Fruit fly (Drosophila melanogaster) whole organism, embryonic: ENCODE measurements around the gene Snr1.
A peak's percentile ranks its signal among the peaks of the same experiment; 100 is the strongest.

Experiments
- Antp ChIP-seq: fragments of 200-800 bp; sonication (Bioruptor generic); optimal IDR thresholded peaks from 3 replicates; lab custom pipeline; 2016; ENCODE audit warnings: missing biosample characterization, missing genetic modification characterization
- CG10462 ChIP-seq: fragments of 200-800 bp; sonication (Bioruptor generic); optimal IDR thresholded peaks from 2 replicates; lab custom pipeline; 2016; ENCODE audit warnings: missing biosample characterization, missing genetic modification characterization
- CG10565 ChIP-seq: fragments of 200-800 bp; sonication (Bioruptor generic); optimal IDR thresholded peaks from 3 replicates; lab custom pipeline; 2016; ENCODE audit warnings: missing biosample characterization, mild to moderate bottlenecking, missing genetic modification characterization
- CG10979 ChIP-seq: fragments of 200-800 bp; sonication (Bioruptor generic); optimal IDR thresholded peaks from 2 replicates; lab custom pipeline; 2018; ENCODE audit warnings: missing biosample characterization, mild to moderate bottlenecking, missing genetic modification characterization, moderate library complexity
- CG11398 ChIP-seq: fragments of 200-800 bp; sonication (Bioruptor generic); optimal IDR thresholded peaks from 2 replicates; lab custom pipeline; 2016; ENCODE audit warnings: missing biosample characterization, missing genetic modification characterization
- CG11504 ChIP-seq: fragments of 200-800 bp; sonication (Bioruptor generic); optimal IDR thresholded peaks from 3 replicates; lab custom pipeline; 2019; ENCODE audit warnings: missing biosample characterization, mild to moderate bottlenecking, missing genetic modification characterization, moderate library complexity
- CG11696 ChIP-seq: fragments of 200-800 bp; sonication (Bioruptor generic); IDR thresholded peaks from 2 replicates; pipeline ENCODE4 v1.3.6; 2022; ENCODE audit warnings: missing biosample characterization, missing genetic modification characterization
- CG12104 ChIP-seq: fragments of 200-800 bp; sonication (Bioruptor generic); optimal IDR thresholded peaks from 3 replicates; lab custom pipeline; 2016; ENCODE audit warnings: missing biosample characterization, missing genetic modification characterization
- CG12391 ChIP-seq: fragments of 200-800 bp; sonication (Bioruptor generic); optimal IDR thresholded peaks from 3 replicates; lab custom pipeline; 2018; ENCODE audit warnings: missing biosample characterization, mild to moderate bottlenecking, missing genetic modification characterization, moderate library complexity
- CG12659 ChIP-seq: fragments of 200-800 bp; sonication (Bioruptor generic); optimal IDR thresholded peaks from 3 replicates; lab custom pipeline; 2017; ENCODE audit warnings: mild to moderate bottlenecking, missing biosample characterization, missing genetic modification reagents, missing genetic modification characterization
- CG15514 ChIP-seq: fragments of 200-800 bp; sonication (Bioruptor generic); optimal IDR thresholded peaks from 3 replicates; lab custom pipeline; 2017; ENCODE audit warnings: missing biosample characterization, missing genetic modification characterization, mild to moderate bottlenecking, moderate library complexity, missing genetic modification reagents
- CG16863 ChIP-seq: fragments of 200-800 bp; sonication (Bioruptor generic); optimal IDR thresholded peaks from 3 replicates; lab custom pipeline; 2016; ENCODE audit warnings: missing biosample characterization, missing genetic modification characterization
- CG17361 ChIP-seq: fragments of 200-800 bp; sonication (Bioruptor generic); IDR thresholded peaks from 3 replicates; pipeline ENCODE4 v1.3.6; 2022; ENCODE audit warnings: missing biosample characterization, missing genetic modification characterization
- CG2116 ChIP-seq: fragments of 200-800 bp; sonication (Bioruptor generic); optimal IDR thresholded peaks from 3 replicates; lab custom pipeline; 2018; ENCODE audit warnings: missing biosample characterization, mild to moderate bottlenecking, missing genetic modification characterization
- CG2712 ChIP-seq: fragments of 200-800 bp; optimal IDR thresholded peaks from 3 replicates; lab custom pipeline; 2019; ENCODE audit warnings: missing biosample characterization, mild to moderate bottlenecking, missing genetic modification characterization, moderate library complexity
- CG2889 ChIP-seq: fragments of 200-800 bp; sonication (Bioruptor generic); IDR thresholded peaks from 3 replicates; pipeline ENCODE4 v1.3.6; 2022; ENCODE audit warnings: missing biosample characterization, missing genetic modification characterization
- CG32767 ChIP-seq: fragments of 200-800 bp; sonication (Bioruptor generic); IDR thresholded peaks from 2 replicates; pipeline ENCODE4 v1.3.6; 2022; ENCODE audit warnings: missing biosample characterization, missing genetic modification characterization
- CG33213 ChIP-seq: fragments of 200-800 bp; sonication (Bioruptor generic); optimal IDR thresholded peaks from 3 replicates; lab custom pipeline; 2016; ENCODE audit warnings: missing biosample characterization, missing genetic modification characterization
- CG4360 ChIP-seq: fragments of 200-800 bp; sonication (Bioruptor generic); IDR thresholded peaks from 2 replicates; pipeline ENCODE4 v1.3.6; 2022; ENCODE audit warnings: missing biosample characterization, missing genetic modification characterization
- CG4404 ChIP-seq: fragments of 200-800 bp; sonication (Bioruptor generic); IDR thresholded peaks from 2 replicates; pipeline ENCODE4 v1.3.6; 2022; ENCODE audit warnings: missing biosample characterization, missing genetic modification characterization
- CG4730 ChIP-seq: fragments of 200-800 bp; sonication (Bioruptor generic); IDR thresholded peaks from 2 replicates; pipeline ENCODE4 v1.3.6; 2022; ENCODE audit warnings: missing biosample characterization, missing genetic modification characterization
- CG7745 ChIP-seq: fragments of 200-800 bp; sonication (Bioruptor generic); optimal IDR thresholded peaks from 2 replicates; lab custom pipeline; 2018; ENCODE audit warnings: missing biosample characterization, mild to moderate bottlenecking, missing genetic modification characterization, moderate library complexity
- CG7963 ChIP-seq: fragments of 200-800 bp; sonication (Bioruptor generic); IDR thresholded peaks from 3 replicates; pipeline ENCODE4 v1.3.6; 2022; ENCODE audit warnings: missing biosample characterization, missing genetic modification characterization; ENCODE audit not compliant: partially characterized antibody
- CG8765 ChIP-seq: fragments of 200-800 bp; sonication (Bioruptor generic); IDR thresholded peaks from 2 replicates; pipeline ENCODE4 v1.3.6; 2022; ENCODE audit warnings: missing biosample characterization, missing genetic modification characterization
- CG9727 ChIP-seq: fragments of 200-800 bp; sonication (Bioruptor generic); optimal IDR thresholded peaks from 3 replicates; lab custom pipeline; 2017; ENCODE audit warnings: missing biosample characterization, mild to moderate bottlenecking, missing genetic modification characterization
- Dek ChIP-seq: fragments of 200-800 bp; sonication (Bioruptor generic); optimal IDR thresholded peaks from 3 replicates; lab custom pipeline; 2019; ENCODE audit warnings: missing biosample characterization, mild to moderate bottlenecking, missing genetic modification characterization, moderate library complexity
- E2f1 ChIP-seq: fragments of 200-800 bp; sonication (Bioruptor generic); IDR thresholded peaks from 2 replicates; pipeline ENCODE4 v1.3.6; 2022; ENCODE audit warnings: missing biosample characterization, missing genetic modification characterization
- Fer1 ChIP-seq: fragments of 200-800 bp; sonication (Bioruptor generic); optimal IDR thresholded peaks from 2 replicates; lab custom pipeline; 2017; ENCODE audit warnings: missing biosample characterization, mild to moderate bottlenecking, missing genetic modification characterization
- Fer3 ChIP-seq: fragments of 200-800 bp; sonication (Bioruptor generic); optimal IDR thresholded peaks from 2 replicates; lab custom pipeline; 2018; ENCODE audit warnings: missing biosample characterization, mild to moderate bottlenecking, missing genetic modification characterization, moderate library complexity
- Hr3 ChIP-seq: fragments of 200-800 bp; sonication (Bioruptor generic); optimal IDR thresholded peaks from 3 replicates; lab custom pipeline; 2016; ENCODE audit warnings: missing biosample characterization, missing genetic modification characterization
- Stat92E ChIP-seq, 3 experiments: fragments of >200 bp in 2 of 3; fragments of 200-800 bp in 1 of 3; sonication (Bioruptor generic) in 1 of 3; optimal IDR thresholded peaks; 2 replicates each; lab custom pipeline; 2017 to 2019; ENCODE audit warnings: missing biosample characterization in 3 of 3, missing genetic modification characterization in 3 of 3, mild to moderate bottlenecking in 1 of 3, moderate library complexity in 1 of 3
- Tbp ChIP-seq: fragments of >200 bp; optimal IDR thresholded peaks from 2 replicates; lab custom pipeline; 2018; ENCODE audit warnings: missing biosample characterization, missing genetic modification characterization
- YL-1 ChIP-seq: fragments of 200-800 bp; sonication (Bioruptor generic); optimal IDR thresholded peaks from 3 replicates; lab custom pipeline; 2017; ENCODE audit warnings: missing biosample characterization, mild to moderate bottlenecking, missing genetic modification characterization
- crp ChIP-seq, 2 experiments: fragments of 200-800 bp; sonication (Bioruptor generic); optimal IDR thresholded peaks; 2 replicates in 1 of 2; 3 replicates in 1 of 2; lab custom pipeline; 2017; ENCODE audit warnings: missing biosample characterization in 2 of 2, missing genetic modification characterization in 2 of 2, mild to moderate bottlenecking in 1 of 2, moderate library complexity in 1 of 2
- ems ChIP-seq: fragments of 200-800 bp; sonication (Bioruptor generic); optimal IDR thresholded peaks from 3 replicates; lab custom pipeline; 2016; ENCODE audit warnings: missing biosample characterization, missing genetic modification characterization
- eyg ChIP-seq: fragments of 200-800 bp; sonication (Bioruptor generic); optimal IDR thresholded peaks from 3 replicates; lab custom pipeline; 2016; ENCODE audit warnings: missing biosample characterization, missing genetic modification characterization
- hth ChIP-seq: fragments of >200 bp; optimal IDR thresholded peaks from 2 replicates; lab custom pipeline; 2017; ENCODE audit warnings: inconsistent platforms
- lov ChIP-seq, 2 experiments: fragments of 200-800 bp in 1 of 2; fragments of >200 bp in 1 of 2; sonication (Bioruptor generic) in 1 of 2; IDR thresholded peaks in 1 of 2; optimal IDR thresholded peaks in 1 of 2; 2 replicates in 1 of 2; 3 replicates in 1 of 2; pipeline versions ENCODE4 v1.3.6 to Lab custom; 2017 to 2022; ENCODE audit warnings: missing biosample characterization in 1 of 2, missing genetic modification characterization in 1 of 2
- nerfin-1 ChIP-seq: fragments of 200-800 bp; sonication (Bioruptor generic); optimal IDR thresholded peaks from 3 replicates; lab custom pipeline; 2019; ENCODE audit warnings: missing biosample characterization, mild to moderate bottlenecking, missing genetic modification characterization, moderate library complexity
- nmo ChIP-seq: fragments of 200-800 bp; sonication (Bioruptor generic); optimal IDR thresholded peaks from 2 replicates; lab custom pipeline; 2018; ENCODE audit warnings: missing biosample characterization, mild to moderate bottlenecking, missing genetic modification characterization, moderate library complexity
- org-1 ChIP-seq: fragments of 200-800 bp; sonication (Bioruptor generic); optimal IDR thresholded peaks from 2 replicates; lab custom pipeline; 2017; ENCODE audit warnings: missing biosample characterization, missing genetic modification characterization
- psq ChIP-seq: fragments of 200-800 bp; sonication (Bioruptor generic); optimal IDR thresholded peaks from 2 replicates; lab custom pipeline; 2017; ENCODE audit warnings: missing biosample characterization, missing genetic modification characterization
- slp2 ChIP-seq: fragments of 200-800 bp; sonication (Bioruptor generic); optimal IDR thresholded peaks from 2 replicates; lab custom pipeline; 2016; ENCODE audit warnings: missing biosample characterization, missing genetic modification characterization
- sr ChIP-seq: fragments of 200-800 bp; sonication (Bioruptor generic); IDR thresholded peaks from 3 replicates; pipeline ENCODE4 v1.3.6; 2022; ENCODE audit warnings: missing biosample characterization, missing genetic modification characterization
- tgo ChIP-seq: fragments of 200-800 bp; sonication (Bioruptor generic); IDR thresholded peaks from 3 replicates; pipeline ENCODE4 v1.3.6; 2022; ENCODE audit warnings: missing biosample characterization, missing genetic modification characterization
- tx ChIP-seq: fragments of 200-800 bp; sonication (Bioruptor generic); optimal IDR thresholded peaks from 2 replicates; lab custom pipeline; 2016; ENCODE audit warnings: missing biosample characterization, missing genetic modification characterization
- usp ChIP-seq: fragments of >200 bp; optimal IDR thresholded peaks from 2 replicates; lab custom pipeline; 2017; ENCODE audit warnings: missing biosample characterization, missing genetic modification characterization
- vfl ChIP-seq: fragments of 200-800 bp; sonication (Bioruptor generic); optimal IDR thresholded peaks from 2 replicates; lab custom pipeline; 2016; ENCODE audit warnings: missing biosample characterization, missing genetic modification characterization
- vvl ChIP-seq: fragments of 200-800 bp; sonication (Bioruptor generic); IDR thresholded peaks from 2 replicates; pipeline ENCODE4 v1.3.6; 2022; ENCODE audit warnings: missing biosample characterization, missing genetic modification characterization

Gene Snr1

DNA sequence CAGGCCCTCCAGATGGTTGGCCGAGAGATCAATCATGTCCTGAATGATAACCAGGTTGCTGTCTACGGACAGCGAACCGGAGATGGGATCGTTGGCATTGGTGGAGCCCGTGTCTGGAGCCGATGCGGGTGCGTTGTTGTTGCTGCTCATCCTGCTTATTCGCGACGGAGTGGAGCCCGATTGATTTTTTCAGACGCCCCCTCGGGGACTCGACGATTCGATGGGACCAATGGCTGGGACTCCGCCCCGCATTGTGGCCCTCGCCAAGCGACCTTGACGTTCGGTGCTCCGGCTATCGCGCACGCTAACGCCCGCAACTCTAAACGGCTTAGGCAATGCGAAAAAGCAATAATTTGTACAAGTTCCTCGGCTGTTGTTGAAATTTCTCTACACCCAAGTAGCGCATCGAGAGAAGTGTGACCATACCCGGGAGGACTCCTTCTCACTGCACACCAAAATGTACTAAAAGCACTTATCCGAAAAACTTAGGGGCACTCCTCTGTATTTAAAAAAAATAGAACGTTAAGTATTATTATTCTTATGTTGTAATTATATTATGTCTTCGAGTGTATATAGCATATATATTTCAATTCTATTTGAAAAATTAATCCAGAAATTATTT is 12.9 kb downstream of the Snr1 start, which contains the start of gene ksr (continued):
- TF ChIP-seq YL-1 (GFP tag; lab: Kevin White, UChicago) (peak; percentile 86), Stat92E (GFP tag; optimal IDR thresholded peaks at IDR 0.05; lab: Kevin White, UChicago) (peak in 1 of 3 experiments; percentile 9), CG12391 (tag; lab: Kevin White, UChicago) (peak; percentile 60), Fer3 (tag; lab: Kevin White, UChicago) (peak; percentile 29), sr (0 out of 3 replicates have a peak, but pooled peaks have one; percentile 5), CG12104 (no peak), CG10462 (peak; percentile 5), org-1 (GFP tag; lab: Kevin White, UChicago) (no peak), Fer1 (GFP tag; lab: Kevin White, UChicago) (peak; percentile 28), CG10979 (tag; lab: Kevin White, UChicago) (peak; percentile 30), vvl (GFP tag; lab: Robert Waterston, UW) (peak; percentile 34; the same call in 1 of the 2 replicates), CG2889 (GFP tag; lab: Robert Waterston, UW) (no peak), tgo (GFP tag; lab: Robert Waterston, UW) (peak; percentile 51; the same call in 1 of the 3 replicates), CG4730 (GFP tag; lab: Robert Waterston, UW) (no peak), nmo (peak; percentile 37), nerfin-1 (tag; lab: Kevin White, UChicago) (peak; percentile 81), CG2116 (GFP tag; lab: Kevin White, UChicago) (peak; percentile 19), CG32767 (GFP tag; lab: Robert Waterston, UW) (peak; percentile 97), CG7963 (GFP tag; lab: Robert Waterston, UW) (0 out of 3 replicates have a peak, but pooled peaks have one; percentile 6), ems (GFP tag; lab: Kevin White, UChicago) (no peak), hth (lab: Kevin White, UChicago) (no peak), tx (GFP tag; lab: Kevin White, UChicago) (no peak), Hr3 (GFP tag; lab: Kevin White, UChicago) (peak; percentile 0), CG12659 (GFP tag; lab: Kevin White, UChicago) (peak; percentile 15), vfl (no peak)

dm6 chr3R:5485295-5485718 is 14.6 kb downstream of the Snr1 start, which contains the start of gene CG31550:
TSS of gene CG31550 (plus strand) at chr3R:5485543.
- TF ChIP-seq E2f1, result peak; percentile 62; the same call in 1 of the 2 replicates
- no peak for TF ChIP-seq crp (GFP tag; optimal IDR thresholded peaks at IDR 0.05; lab: Kevin White, UChicago)
- peak; percentile 20 for TF ChIP-seq slp2 (GFP tag; lab: Kevin White, UChicago)
- peak; percentile 74 for TF ChIP-seq Hr3 (GFP tag; lab: Kevin White, UChicago)
- TF ChIP-seq CG11398 (GFP tag; lab: Kevin White, UChicago), result no peak
- TF ChIP-seq CG11696 (GFP tag; lab: Robert Waterston, UW), result no peak
- TF ChIP-seq CG2116 (GFP tag; lab: Kevin White, UChicago), result peak; percentile 50
- no peak for TF ChIP-seq CG10565 (GFP tag; lab: Kevin White, UChicago)
- TF ChIP-seq CG16863 (GFP tag; lab: Kevin White, UChicago), result peak; percentile 22
- no peak for TF ChIP-seq CG7963 (GFP tag; lab: Robert Waterston, UW)
- TF ChIP-seq usp, result no peak
- TF ChIP-seq CG9727 (GFP tag; lab: Kevin White, UChicago), result peak; percentile 77
- TF ChIP-seq CG17361 (GFP tag; lab: Robert Waterston, UW), result no peak; the same call in 1 of the 3 replicates
- peak; percentile 63 for TF ChIP-seq Dek (tag; lab: Kevin White, UChicago)
- TF ChIP-seq psq (GFP tag; lab: Kevin White, UChicago), result no peak
- TF ChIP-seq lov (optimal IDR thresholded peaks at IDR 0.05; lab: Kevin White, UChicago), result no peak
- TF ChIP-seq lov (GFP tag; IDR thresholded peaks at IDR 0.05; lab: Robert Waterston, UW), result 0 out of 3 replicates have a peak, but pooled peaks have one; percentile 20
- no peak for TF ChIP-seq CG4360 (GFP tag; lab: Robert Waterston, UW)
- TF ChIP-seq CG33213 (GFP tag; lab: Kevin White, UChicago), result no peak
- TF ChIP-seq CG15514 (GFP tag; lab: Kevin White, UChicago), result peak; percentile 44
- TF ChIP-seq CG7745 (tag; lab: Kevin White, UChicago), result no peak
- no peak for TF ChIP-seq CG11504 (tag; lab: Kevin White, UChicago)
- TF ChIP-seq Tbp (GFP tag; lab: Kevin White, UChicago), result no peak
- TF ChIP-seq CG8765 (GFP tag; lab: Robert Waterston, UW), result no peak
- peak; percentile 65 for TF ChIP-seq CG4404 (GFP tag; lab: Robert Waterston, UW)
- no peak for TF ChIP-seq eyg (GFP tag; lab: Kevin White, UChicago)
- no peak for TF ChIP-seq Antp (GFP tag; lab: Kevin White, UChicago)
- no peak for TF ChIP-seq CG2712 (tag; lab: Kevin White, UChicago)
